Fruit fly (Drosophila melanogaster) whole organism, adult: ENCODE measurements around the gene SMC6.

Source experiments
- CG11617 ChIP-seq: fragments of 200-800 bp; sonication (Bioruptor generic); optimal IDR thresholded peaks from 2 replicates; lab custom pipeline; 2017; ENCODE audit warnings: mild to moderate bottlenecking, missing biosample characterization, missing genetic modification reagents, missing genetic modification characterization
- CG12768 ChIP-seq: fragments of 200-800 bp; sonication (Bioruptor generic); optimal IDR thresholded peaks from 2 replicates; lab custom pipeline; 2017; ENCODE audit warnings: missing biosample characterization, missing genetic modification characterization, mild to moderate bottlenecking, moderate library complexity, missing genetic modification reagents
- CG14711 ChIP-seq: fragments of 200-800 bp; sonication (Bioruptor generic); optimal IDR thresholded peaks from 2 replicates; lab custom pipeline; 2018; ENCODE audit warnings: missing biosample characterization, mild to moderate bottlenecking, missing genetic modification characterization, moderate library complexity
- CG1620 ChIP-seq: fragments of 200-800 bp; sonication (Bioruptor generic); optimal IDR thresholded peaks from 2 replicates; lab custom pipeline; 2016; ENCODE audit warnings: missing biosample characterization, missing genetic modification characterization
- CG33017 ChIP-seq: fragments of 200-800 bp; sonication (Bioruptor generic); optimal IDR thresholded peaks from 2 replicates; lab custom pipeline; 2018; ENCODE audit warnings: missing biosample characterization, mild to moderate bottlenecking, missing genetic modification characterization, moderate library complexity
- CG5204 ChIP-seq: fragments of 200-800 bp; sonication (Bioruptor generic); optimal IDR thresholded peaks from 2 replicates; lab custom pipeline; 2016; ENCODE audit warnings: missing biosample characterization, missing genetic modification characterization
- CG7045 ChIP-seq: fragments of 200-800 bp; sonication (Bioruptor generic); optimal IDR thresholded peaks from 2 replicates; lab custom pipeline; 2017; ENCODE audit warnings: missing biosample characterization, mild to moderate bottlenecking, missing genetic modification characterization
- CG7101 ChIP-seq: fragments of 200-800 bp; sonication (Bioruptor generic); optimal IDR thresholded peaks from 2 replicates; lab custom pipeline; 2018; ENCODE audit warnings: missing biosample characterization, mild to moderate bottlenecking, missing genetic modification characterization, moderate library complexity
- Clk ChIP-seq: fragments of 200-800 bp; sonication (Bioruptor generic); optimal IDR thresholded peaks from 2 replicates; lab custom pipeline; 2017; ENCODE audit warnings: missing biosample characterization, missing genetic modification characterization
- Crg-1 ChIP-seq: fragments of 200-800 bp; sonication (Bioruptor generic); optimal IDR thresholded peaks from 2 replicates; lab custom pipeline; 2016; ENCODE audit warnings: missing biosample characterization, missing genetic modification characterization
- Hr96 ChIP-seq: fragments of 200-800 bp; sonication (Bioruptor generic); optimal IDR thresholded peaks from 2 replicates; lab custom pipeline; 2016; ENCODE audit warnings: missing biosample characterization, missing genetic modification characterization
- Mnt ChIP-seq: fragments of 200-800 bp; sonication (Bioruptor generic); optimal IDR thresholded peaks from 2 replicates; lab custom pipeline; 2016; ENCODE audit warnings: missing biosample characterization, mild to moderate bottlenecking, missing genetic modification characterization
- bab1 ChIP-seq: fragments of 200-800 bp; sonication (Bioruptor generic); optimal IDR thresholded peaks from 3 replicates; lab custom pipeline; 2019; ENCODE audit warnings: missing biosample characterization, mild to moderate bottlenecking, missing genetic modification characterization, moderate library complexity
- cic ChIP-seq: fragments of 200-800 bp; sonication (Bioruptor generic); optimal IDR thresholded peaks from 2 replicates; lab custom pipeline; 2017; ENCODE audit warnings: missing biosample characterization, mild to moderate bottlenecking, missing genetic modification characterization, moderate library complexity
- cnc ChIP-seq, 2 experiments: fragments of >200 bp; optimal IDR thresholded peaks; 2 replicates each; lab custom pipeline; 2017
- kay ChIP-seq: fragments of 200-800 bp; sonication (Bioruptor generic); peaks from one replicate; lab custom pipeline; 2016; ENCODE audit warnings: missing biosample characterization, missing genetic modification characterization, borderline replicate concordance
- ovo ChIP-seq: fragments of 200-800 bp; sonication (Bioruptor generic); optimal IDR thresholded peaks from 2 replicates; lab custom pipeline; 2016; ENCODE audit warnings: missing biosample characterization, missing genetic modification characterization
- pad ChIP-seq: fragments of 200-800 bp; sonication (Bioruptor generic); optimal IDR thresholded peaks from 3 replicates; lab custom pipeline; 2017; ENCODE audit warnings: missing biosample characterization, missing genetic modification characterization, mild to moderate bottlenecking, moderate library complexity, missing genetic modification reagents
- tj ChIP-seq: fragments of 200-800 bp; sonication (Bioruptor generic); optimal IDR thresholded peaks from 3 replicates; lab custom pipeline; 2017; ENCODE audit warnings: missing biosample characterization, mild to moderate bottlenecking, missing genetic modification characterization, moderate library complexity
- toe ChIP-seq: fragments of 200-800 bp; sonication (Bioruptor generic); optimal IDR thresholded peaks from 2 replicates; lab custom pipeline; 2016; ENCODE audit warnings: missing biosample characterization, missing genetic modification characterization

Gene SMC6

DNA sequence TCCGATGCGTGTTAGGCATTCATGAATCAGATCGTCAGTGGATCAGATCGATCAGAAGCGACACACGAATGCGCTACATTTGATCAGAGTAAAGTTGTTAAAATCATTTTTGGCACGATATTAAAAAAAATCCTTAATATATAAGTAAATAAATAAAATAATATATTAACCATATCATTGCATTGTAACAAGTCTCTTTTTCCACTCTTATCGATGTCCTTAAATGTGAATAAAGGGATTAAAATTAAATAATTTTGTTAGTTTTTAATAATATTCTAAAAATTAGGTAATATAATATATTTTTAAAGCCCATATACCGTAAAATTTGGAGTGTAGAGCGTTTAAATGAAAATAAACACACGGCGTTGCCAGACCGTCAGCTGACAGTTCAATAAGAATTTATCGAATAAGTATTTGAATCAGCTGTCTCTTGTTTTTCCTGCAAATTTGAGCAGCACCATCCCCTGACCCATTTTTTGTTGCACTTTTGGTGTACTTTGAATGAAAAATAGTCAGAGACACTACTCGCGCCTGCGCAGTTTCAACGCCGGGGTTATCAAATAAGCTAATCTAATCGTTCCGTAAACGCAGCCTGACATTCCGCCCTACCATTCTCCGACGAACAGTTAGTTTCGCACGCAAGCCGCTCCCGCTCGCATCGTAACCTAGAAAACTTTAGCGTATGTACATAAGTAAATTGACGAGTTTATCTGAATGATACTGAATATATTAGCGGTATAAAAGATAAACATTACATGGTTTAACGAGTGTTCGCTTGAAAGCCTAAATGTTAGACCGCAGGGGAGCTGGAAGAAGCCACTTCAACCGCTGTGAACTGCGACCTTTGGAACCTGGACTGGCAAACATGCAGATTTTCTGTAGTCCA is 41.1 kb downstream of the SMC6 start, which contains the start of the genes p38a and CG6178:
Gene p38a, minus strand, starts transcription at position 398 of the 886 bp plus-strand sequence.
Gene CG6178, plus strand, starts transcription at position 424 of the 886 bp plus-strand sequence.
- TF ChIP-seq ovo (peak; percentile 80), Clk (GFP tag; lab: Kevin White, UChicago) (peak; percentile 75), CG14711 (tag; lab: Kevin White, UChicago) (peak; percentile 96), CG11617 (peak; percentile 99), CG1620 (GFP tag; lab: Kevin White, UChicago) (peak; percentile 59), CG5204 (GFP tag; lab: Kevin White, UChicago) (peak; percentile 79), Hr96 (GFP tag; lab: Kevin White, UChicago) (peak; percentile 60), CG7045 (GFP tag; lab: Kevin White, UChicago) (peak; percentile 97), cic (GFP tag; lab: Kevin White, UChicago) (peak; percentile 73), kay (no peak), toe (GFP tag; lab: Kevin White, UChicago) (peak; percentile 67), CG33017 (tag; lab: Kevin White, UChicago) (peak; percentile 97), Crg-1 (peak; percentile 71), pad (GFP tag; lab: Kevin White, UChicago) (peak; percentile 90), CG12768 (GFP tag; lab: Kevin White, UChicago) (peak; percentile 97), CG7101 (peak; percentile 99), cnc (optimal IDR thresholded peaks at IDR 0.05; lab: Kevin White, UChicago) (no peak), tj (peak; percentile 85), bab1 (GFP tag; lab: Kevin White, UChicago) (peak; percentile 97), Mnt (GFP tag; lab: Kevin White, UChicago) (peak; percentile 77)

DNA sequence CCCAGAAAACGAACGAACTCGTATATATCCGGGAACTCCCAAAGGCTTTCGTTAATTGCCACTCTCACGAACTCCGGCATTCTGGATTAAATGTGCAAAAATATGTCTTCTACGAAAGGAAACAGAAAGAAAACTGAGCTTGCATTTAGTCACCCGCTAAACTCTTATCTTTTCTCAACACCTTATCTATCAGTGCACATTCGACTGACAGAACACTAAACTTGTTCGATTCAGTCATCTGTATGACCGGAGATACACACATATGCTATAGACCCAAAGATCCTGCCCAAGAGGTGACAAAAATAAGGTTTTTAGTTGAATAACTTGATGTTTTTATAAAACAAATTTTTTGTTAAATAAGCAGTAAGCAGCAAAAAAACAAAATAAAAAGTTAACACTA is 43.1 kb downstream of the SMC6 start, which contains the start of gene p38c:
Gene p38c, minus strand, starts transcription at position 101 of the 400 bp plus-strand sequence.
- TF ChIP-seq CG7101 (no peak), cnc (optimal IDR thresholded peaks at IDR 0.05; lab: Kevin White, UChicago) (no peak), CG1620 (GFP tag; lab: Kevin White, UChicago) (no peak), CG33017 (tag; lab: Kevin White, UChicago) (no peak), CG7045 (GFP tag; lab: Kevin White, UChicago) (no peak), ovo (no peak), kay (no peak), CG11617 (no peak), Clk (GFP tag; lab: Kevin White, UChicago) (no peak), CG5204 (GFP tag; lab: Kevin White, UChicago) (no peak), Crg-1 (no peak), cic (GFP tag; lab: Kevin White, UChicago) (no peak), CG12768 (GFP tag; lab: Kevin White, UChicago) (no peak), CG14711 (tag; lab: Kevin White, UChicago) (no peak), bab1 (GFP tag; lab: Kevin White, UChicago) (no peak), Hr96 (GFP tag; lab: Kevin White, UChicago) (no peak)

DNA sequence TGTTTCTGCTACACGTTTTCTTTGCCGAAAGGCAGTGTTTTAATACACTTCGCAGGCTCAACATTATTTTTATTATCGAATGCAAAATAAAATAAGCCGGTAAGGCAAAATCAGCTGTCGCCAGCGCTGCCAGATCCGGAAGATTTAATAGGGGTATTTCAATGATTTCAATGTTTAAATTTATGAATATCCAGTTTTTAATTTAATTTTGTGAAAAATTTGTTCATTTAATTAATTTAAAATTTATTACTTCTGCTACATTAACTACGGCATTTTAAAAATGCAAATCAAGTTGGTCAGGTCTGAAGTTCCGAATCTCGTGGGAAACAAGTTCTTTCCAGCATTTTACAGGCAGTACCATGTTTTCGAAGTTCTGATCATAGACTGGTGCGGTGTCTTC is 44.4 kb downstream of the SMC6 start, which contains the start of gene Slimp:
Gene Slimp, minus strand, starts transcription at position 130 of the 400 bp plus-strand sequence.
- no peak for TF ChIP-seq Clk (GFP tag; lab: Kevin White, UChicago)
- peak; percentile 18 for TF ChIP-seq Mnt (GFP tag; lab: Kevin White, UChicago)
- TF ChIP-seq CG14711 (tag; lab: Kevin White, UChicago): peak; percentile 18
- TF ChIP-seq cic (GFP tag; lab: Kevin White, UChicago): no peak
- peak; percentile 23 for TF ChIP-seq CG7101
- TF ChIP-seq bab1 (GFP tag; lab: Kevin White, UChicago): peak; percentile 31
- TF ChIP-seq CG33017 (tag; lab: Kevin White, UChicago): peak; percentile 22
- TF ChIP-seq CG5204 (GFP tag; lab: Kevin White, UChicago): peak; percentile 66
- no peak for TF ChIP-seq kay
- TF ChIP-seq Crg-1: peak; percentile 16
- peak; percentile 3 for TF ChIP-seq pad (GFP tag; lab: Kevin White, UChicago)
- TF ChIP-seq CG12768 (GFP tag; lab: Kevin White, UChicago): peak; percentile 3
- peak; percentile 61 for TF ChIP-seq CG11617
- peak; percentile 7 for TF ChIP-seq CG1620 (GFP tag; lab: Kevin White, UChicago)
- peak; percentile 60 for TF ChIP-seq toe (GFP tag; lab: Kevin White, UChicago)

DNA sequence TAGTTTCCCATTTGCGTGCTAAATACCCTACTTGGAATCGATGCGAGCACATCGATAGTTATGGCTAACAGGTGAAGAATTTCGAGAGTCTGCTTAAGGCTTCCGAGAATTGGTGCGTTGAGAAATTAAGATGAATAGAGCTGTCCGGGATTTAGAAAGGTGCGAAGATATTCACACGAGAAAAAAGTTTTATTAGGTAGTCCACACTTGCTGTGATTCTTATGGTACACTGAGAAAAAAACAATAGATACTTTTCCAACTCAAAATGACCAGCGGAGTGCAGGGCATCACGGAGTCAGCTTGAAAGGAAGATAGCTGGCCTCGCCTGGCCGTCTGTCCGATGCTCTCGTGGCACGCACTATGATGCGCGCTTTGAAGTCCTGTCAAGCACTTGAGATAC is 48.7 kb downstream of the SMC6 start:
- TF ChIP-seq CG7045 (GFP tag; lab: Kevin White, UChicago) (no peak), Crg-1 (no peak), bab1 (GFP tag; lab: Kevin White, UChicago) (no peak), CG5204 (GFP tag; lab: Kevin White, UChicago) (no peak), pad (GFP tag; lab: Kevin White, UChicago) (no peak), Mnt (GFP tag; lab: Kevin White, UChicago) (no peak)

- TF ChIP-seq bab1 (GFP tag; lab: Kevin White, UChicago) (no peak), Clk (GFP tag; lab: Kevin White, UChicago) (no peak), CG14711 (tag; lab: Kevin White, UChicago) (no peak), tj (no peak), cic (GFP tag; lab: Kevin White, UChicago) (no peak), kay (no peak), CG7045 (GFP tag; lab: Kevin White, UChicago) (no peak), toe (GFP tag; lab: Kevin White, UChicago) (no peak), CG12768 (GFP tag; lab: Kevin White, UChicago) (no peak), Crg-1 (no peak), CG7101 (no peak), CG1620 (GFP tag; lab: Kevin White, UChicago) (no peak), pad (GFP tag; lab: Kevin White, UChicago) (no peak), cnc (optimal IDR thresholded peaks at IDR 0.05; lab: Kevin White, UChicago) (no peak), Hr96 (GFP tag; lab: Kevin White, UChicago) (no peak), Mnt (GFP tag; lab: Kevin White, UChicago) (no peak)
Observed at dm6 chr3R:24143779-24144178, 49.4 kb downstream of the SMC6 start.
